Fruit fly (Drosophila melanogaster): ENCODE results near the gene Spg7.

Spg7 gene

dm6 chrX:2661758-2662157, 36.3 kb downstream of the Spg7 start:
- TF ChIP-seq Jra (GFP tag; optimal IDR thresholded peaks at IDR 0.05) (no peak), sage (GFP tag; optimal IDR thresholded peaks at IDR 0.05) (no peak), psq (GFP tag; optimal IDR thresholded peaks at IDR 0.05) (no peak), rgr (GFP tag; optimal IDR thresholded peaks at IDR 0.05) (no peak), Dfd (GFP tag; optimal IDR thresholded peaks at IDR 0.05) (peak; percentile 62), dmrt93B (GFP tag; optimal IDR thresholded peaks at IDR 0.05) (no peak), Rel (GFP tag; optimal IDR thresholded peaks at IDR 0.05) (no peak), Rel (tag; optimal IDR thresholded peaks at IDR 0.05) (peak; percentile 25), Hr83 (GFP tag; optimal IDR thresholded peaks at IDR 0.05; ENCODE audit: poor library complexity, severe bottlenecking) (no peak), Hnf4 (GFP tag; optimal IDR thresholded peaks at IDR 0.05) (no peak), tai (GFP tag; optimal IDR thresholded peaks at IDR 0.05) (no peak), Mio (GFP tag; optimal IDR thresholded peaks at IDR 0.05) (no peak), CG9705 (GFP tag; optimal IDR thresholded peaks at IDR 0.05) (no peak), pan (optimal IDR thresholded peaks at IDR 0.05) (no peak), GATAd (GFP tag; optimal IDR thresholded peaks at IDR 0.05) (no peak), Dif (GFP tag; optimal IDR thresholded peaks at IDR 0.05; ENCODE audit: partially characterized antibody) (no peak), sv (GFP tag; optimal IDR thresholded peaks at IDR 0.05) (no peak), lola (GFP tag; optimal IDR thresholded peaks at IDR 0.05) (no peak), HLH106 (tag; optimal IDR thresholded peaks at IDR 0.05) (no peak), ey (GFP tag; optimal IDR thresholded peaks at IDR 0.05) (no peak), Abd-B (GFP tag; optimal IDR thresholded peaks at IDR 0.05) (no peak), h (GFP tag; optimal IDR thresholded peaks at IDR 0.05) (peak; percentile 18), CrebA (GFP tag; optimal IDR thresholded peaks at IDR 0.05; ENCODE audit: borderline replicate concordance) (no peak), CG32264 (GFP tag; optimal IDR thresholded peaks at IDR 0.05) (no peak), OdsH (GFP tag; optimal IDR thresholded peaks at IDR 0.05) (no peak), brk (GFP tag; optimal IDR thresholded peaks at IDR 0.05) (no peak), fru (GFP tag; optimal IDR thresholded peaks at IDR 0.05) (no peak)

- TF ChIP-seq Hnf4 (GFP tag; optimal IDR thresholded peaks at IDR 0.05), result no peak
- TF ChIP-seq fru (GFP tag; optimal IDR thresholded peaks at IDR 0.05), result peak; percentile 13
- TF ChIP-seq foxo (GFP tag; optimal IDR thresholded peaks at IDR 0.05), result peak in 1 of 2 experiments; percentile 30
These were observed 38.5 kb downstream of the Spg7 start for dm6 chrX:2659430-2660075.

- TF ChIP-seq dl (GFP tag; optimal IDR thresholded peaks at IDR 0.05; ENCODE audit: insufficient read depth in 1 of 2, partially characterized antibody in 2 of 2), result peak; percentile 10 to 62
- no peak for TF ChIP-seq OdsH (GFP tag; optimal IDR thresholded peaks at IDR 0.05)
- TF ChIP-seq brk (GFP tag; optimal IDR thresholded peaks at IDR 0.05), result no peak
- no peak for TF ChIP-seq Dfd (GFP tag; optimal IDR thresholded peaks at IDR 0.05)
- TF ChIP-seq CG9705 (GFP tag; optimal IDR thresholded peaks at IDR 0.05), result no peak
- TF ChIP-seq sage (GFP tag; optimal IDR thresholded peaks at IDR 0.05), result no peak
- no peak for TF ChIP-seq sv (GFP tag; optimal IDR thresholded peaks at IDR 0.05)
- no peak for TF ChIP-seq jim (GFP tag; optimal IDR thresholded peaks at IDR 0.05)
- no peak for TF ChIP-seq CG32264 (GFP tag; optimal IDR thresholded peaks at IDR 0.05)
- TF ChIP-seq dmrt93B (GFP tag; optimal IDR thresholded peaks at IDR 0.05), result no peak
- TF ChIP-seq CrebA (GFP tag; optimal IDR thresholded peaks at IDR 0.05; ENCODE audit: borderline replicate concordance), result peak; percentile 80
- TF ChIP-seq Myc (optimal IDR thresholded peaks at IDR 0.05), result no peak
- TF ChIP-seq rgr (GFP tag; optimal IDR thresholded peaks at IDR 0.05), result no peak
- TF ChIP-seq Jra (GFP tag; optimal IDR thresholded peaks at IDR 0.05), result peak; percentile 72
- peak; percentile 22 for TF ChIP-seq Hr83 (GFP tag; optimal IDR thresholded peaks at IDR 0.05; ENCODE audit: poor library complexity, severe bottlenecking)
- TF ChIP-seq HLH106 (tag; optimal IDR thresholded peaks at IDR 0.05), result no peak
- peak; percentile 72 for TF ChIP-seq psq (GFP tag; optimal IDR thresholded peaks at IDR 0.05)
- TF ChIP-seq pan (optimal IDR thresholded peaks at IDR 0.05), result no peak
- TF ChIP-seq woc (GFP tag; optimal IDR thresholded peaks at IDR 0.05), result no peak
- TF ChIP-seq Mio (GFP tag; optimal IDR thresholded peaks at IDR 0.05), result no peak
- no peak for TF ChIP-seq usp (GFP tag; optimal IDR thresholded peaks at IDR 0.05)
- no peak for TF ChIP-seq lola (GFP tag; optimal IDR thresholded peaks at IDR 0.05)
- TF ChIP-seq Abd-B (GFP tag; optimal IDR thresholded peaks at IDR 0.05), result no peak
- TF ChIP-seq dsf (GFP tag; optimal IDR thresholded peaks at IDR 0.05; ENCODE audit: borderline replicate concordance), result no peak
- no peak for TF ChIP-seq Hr78 (GFP tag; optimal IDR thresholded peaks at IDR 0.05)
- TF ChIP-seq Sp1 (GFP tag; optimal IDR thresholded peaks at IDR 0.05), result peak; percentile 13
- TF ChIP-seq foxo (GFP tag; optimal IDR thresholded peaks at IDR 0.05), result peak in 1 of 2 experiments; percentile 20
- TF ChIP-seq br (GFP tag; optimal IDR thresholded peaks at IDR 0.05), result peak; percentile 11
- peak; percentile 56 for TF ChIP-seq Vsx2 (GFP tag; optimal IDR thresholded peaks at IDR 0.05; ENCODE audit: partially characterized antibody)
- TF ChIP-seq Hnf4 (GFP tag; optimal IDR thresholded peaks at IDR 0.05), result no peak
- no peak for TF ChIP-seq ey (GFP tag; optimal IDR thresholded peaks at IDR 0.05)
- no peak for TF ChIP-seq N (GFP tag; optimal IDR thresholded peaks at IDR 0.05)
- no peak for TF ChIP-seq GATAd (GFP tag; optimal IDR thresholded peaks at IDR 0.05)
- peak; percentile 12 for TF ChIP-seq fru (GFP tag; optimal IDR thresholded peaks at IDR 0.05)
- TF ChIP-seq Dif (GFP tag; optimal IDR thresholded peaks at IDR 0.05; ENCODE audit: partially characterized antibody), result peak; percentile 82
- no peak for TF ChIP-seq tai (GFP tag; optimal IDR thresholded peaks at IDR 0.05)
- no peak for TF ChIP-seq Rel (GFP tag; optimal IDR thresholded peaks at IDR 0.05)
- TF ChIP-seq Rel (tag; optimal IDR thresholded peaks at IDR 0.05), result peak; percentile 59
- TF ChIP-seq h (GFP tag; optimal IDR thresholded peaks at IDR 0.05), result peak; percentile 75
These were observed 39.7 kb downstream of the Spg7 start for dm6 chrX:2658258-2658853.

All from whole organism, wandering third instar larva.